Worm (Caenorhabditis elegans): ENCODE results near the gene sur-7.

sur-7 gene

DNA sequence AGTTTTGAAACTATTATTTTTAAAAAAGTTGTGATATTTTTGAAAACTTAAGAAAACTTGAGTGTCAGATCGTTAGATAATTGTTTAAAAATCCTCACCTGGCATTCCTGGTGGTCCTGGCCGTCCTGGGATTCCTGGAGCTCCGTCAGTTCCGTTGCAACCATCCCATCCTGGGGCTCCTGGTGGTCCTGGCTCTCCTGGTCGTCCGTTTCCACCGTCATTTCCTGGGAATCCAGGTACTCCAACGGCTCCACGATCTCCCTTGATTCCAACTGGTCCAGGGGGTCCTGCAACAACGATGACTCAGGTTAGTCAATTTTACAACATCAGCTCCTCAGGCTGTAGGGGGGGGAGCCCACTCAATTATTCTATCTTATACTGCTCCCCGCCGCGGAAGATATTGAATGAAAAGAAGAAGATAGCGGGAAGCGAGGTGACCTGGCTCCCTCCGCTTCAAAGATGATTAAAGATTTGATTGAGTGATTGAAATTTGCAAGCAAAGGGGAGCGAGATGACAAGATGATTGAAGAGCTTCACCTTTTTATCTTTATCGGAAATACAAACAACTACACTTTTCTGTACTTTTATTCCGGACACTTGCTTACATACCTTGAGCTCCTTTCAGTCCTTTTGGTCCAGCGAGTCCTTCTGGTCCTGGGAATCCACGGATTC is 11.4 kb downstream of the sur-7 start:
- TF ChIP-seq ets-7 (tag; optimal IDR thresholded peaks at IDR 0.05) (no peak), aly-1 (tag; optimal IDR thresholded peaks at IDR 0.05) (no peak), hmg-4 (GFP tag; optimal IDR thresholded peaks at IDR 0.05) (no peak), flt-1 (GFP tag; IDR thresholded peaks at IDR 0.05) (no peak), sea-1 (GFP tag; conservative IDR thresholded peaks at IDR 0.05) (no peak), F13C5.2 (tag; optimal IDR thresholded peaks at IDR 0.05) (no peak), tra-4 (tag; optimal IDR thresholded peaks at IDR 0.05) (no peak), hmbx-1 (tag; optimal IDR thresholded peaks at IDR 0.05) (no peak), tbx-37 (GFP tag; conservative IDR thresholded peaks at IDR 0.05) (no peak), ama-1 (optimal IDR thresholded peaks at IDR 0.05) (no peak), pes-1 (GFP tag; IDR thresholded peaks at IDR 0.05) (no peak), ceh-36 (tag; optimal IDR thresholded peaks at IDR 0.05) (no peak), tbx-11 (GFP tag; IDR thresholded peaks at IDR 0.05) (no peak), scrt-1 (GFP tag; IDR thresholded peaks at IDR 0.05) (no peak), ceh-13 (GFP tag; optimal IDR thresholded peaks at IDR 0.05) (no peak), hnd-1 (tag; optimal IDR thresholded peaks at IDR 0.05) (no peak), B0310.2 (tag; optimal IDR thresholded peaks at IDR 0.05) (no peak)

DNA sequence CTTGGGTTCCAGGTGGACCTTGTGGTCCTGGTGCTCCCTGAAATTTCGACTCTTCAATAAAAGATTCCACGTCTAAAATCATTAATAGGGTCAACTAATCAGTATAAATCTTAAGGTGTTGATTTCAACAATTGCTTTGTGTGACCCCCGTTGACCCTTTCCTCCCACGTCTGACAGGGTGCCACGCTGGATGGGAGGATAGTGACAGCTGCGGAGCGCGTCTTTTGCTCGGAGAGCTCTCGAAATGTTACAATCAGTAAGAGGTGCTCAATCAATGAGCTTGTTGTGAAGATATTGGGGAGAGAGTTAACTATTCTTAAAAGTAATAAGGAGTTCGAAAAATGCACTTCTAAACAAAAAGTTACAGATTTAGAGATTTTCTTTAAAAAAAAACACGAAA is 12.0 kb downstream of the sur-7 start:
- TF ChIP-seq tra-4 (tag; optimal IDR thresholded peaks at IDR 0.05), result no peak
- TF ChIP-seq ama-1 (optimal IDR thresholded peaks at IDR 0.05), result no peak
- TF ChIP-seq tbx-37 (GFP tag; conservative IDR thresholded peaks at IDR 0.05), result no peak
- no peak for TF ChIP-seq aly-1 (tag; optimal IDR thresholded peaks at IDR 0.05)
- TF ChIP-seq ceh-13 (GFP tag; optimal IDR thresholded peaks at IDR 0.05), result no peak
- TF ChIP-seq pes-1 (GFP tag; IDR thresholded peaks at IDR 0.05), result no peak
- no peak for TF ChIP-seq tbx-11 (GFP tag; IDR thresholded peaks at IDR 0.05)
- TF ChIP-seq ceh-36 (tag; optimal IDR thresholded peaks at IDR 0.05), result no peak
- TF ChIP-seq B0310.2 (tag; optimal IDR thresholded peaks at IDR 0.05), result no peak
- TF ChIP-seq scrt-1 (GFP tag; IDR thresholded peaks at IDR 0.05), result no peak
- TF ChIP-seq hnd-1 (tag; optimal IDR thresholded peaks at IDR 0.05), result no peak
- TF ChIP-seq ets-7 (tag; optimal IDR thresholded peaks at IDR 0.05), result no peak
- no peak for TF ChIP-seq flt-1 (GFP tag; IDR thresholded peaks at IDR 0.05)
- no peak for TF ChIP-seq F13C5.2 (tag; optimal IDR thresholded peaks at IDR 0.05)
- TF ChIP-seq hmbx-1 (tag; optimal IDR thresholded peaks at IDR 0.05), result no peak
- no peak for TF ChIP-seq hmg-4 (GFP tag; optimal IDR thresholded peaks at IDR 0.05)
- no peak for TF ChIP-seq sea-1 (GFP tag; conservative IDR thresholded peaks at IDR 0.05)

DNA sequence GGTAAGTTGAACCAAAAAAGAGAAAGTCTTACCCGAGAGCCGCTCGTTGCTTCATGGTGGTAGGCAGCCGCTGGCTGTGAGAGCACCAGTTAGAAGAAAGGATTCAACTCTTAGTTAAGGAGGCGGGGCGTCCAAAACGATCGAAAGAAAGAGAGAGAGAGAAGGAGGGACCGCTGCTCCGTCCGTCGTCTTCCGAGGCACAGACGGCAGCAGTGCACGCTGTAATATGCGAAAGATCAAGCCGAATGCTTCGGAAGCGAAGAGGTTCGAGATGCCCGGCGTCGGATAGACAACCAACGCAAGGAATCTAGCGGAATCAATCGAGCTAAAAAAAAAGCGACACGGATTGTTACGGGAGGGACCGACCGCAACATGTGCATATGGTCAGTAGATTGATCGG is 12.9 kb downstream of the sur-7 start, which contains the start of gene let-2:
Gene let-2 (minus strand): TSS at position 68 of the 400 bp plus-strand sequence.
- no peak for TF ChIP-seq hnd-1 (tag; optimal IDR thresholded peaks at IDR 0.05)
- TF ChIP-seq ama-1 (optimal IDR thresholded peaks at IDR 0.05), result no peak
- TF ChIP-seq tbx-11 (GFP tag; IDR thresholded peaks at IDR 0.05), result no peak
- TF ChIP-seq F13C5.2 (tag; optimal IDR thresholded peaks at IDR 0.05), result no peak
- TF ChIP-seq aly-1 (tag; optimal IDR thresholded peaks at IDR 0.05), result no peak
- no peak for TF ChIP-seq tbx-37 (GFP tag; conservative IDR thresholded peaks at IDR 0.05)
- no peak for TF ChIP-seq scrt-1 (GFP tag; IDR thresholded peaks at IDR 0.05)
- no peak for TF ChIP-seq B0310.2 (tag; optimal IDR thresholded peaks at IDR 0.05)
- no peak for TF ChIP-seq ets-7 (tag; optimal IDR thresholded peaks at IDR 0.05)
- no peak for TF ChIP-seq ceh-13 (GFP tag; optimal IDR thresholded peaks at IDR 0.05)
- TF ChIP-seq hmg-4 (GFP tag; optimal IDR thresholded peaks at IDR 0.05), result no peak
- TF ChIP-seq flt-1 (GFP tag; IDR thresholded peaks at IDR 0.05), result no peak
- no peak for TF ChIP-seq hmbx-1 (tag; optimal IDR thresholded peaks at IDR 0.05)
- TF ChIP-seq ceh-36 (tag; optimal IDR thresholded peaks at IDR 0.05), result no peak
- TF ChIP-seq pes-1 (GFP tag; IDR thresholded peaks at IDR 0.05), result no peak
- TF ChIP-seq tra-4 (tag; optimal IDR thresholded peaks at IDR 0.05), result no peak
- TF ChIP-seq sea-1 (GFP tag; conservative IDR thresholded peaks at IDR 0.05), result no peak

DNA sequence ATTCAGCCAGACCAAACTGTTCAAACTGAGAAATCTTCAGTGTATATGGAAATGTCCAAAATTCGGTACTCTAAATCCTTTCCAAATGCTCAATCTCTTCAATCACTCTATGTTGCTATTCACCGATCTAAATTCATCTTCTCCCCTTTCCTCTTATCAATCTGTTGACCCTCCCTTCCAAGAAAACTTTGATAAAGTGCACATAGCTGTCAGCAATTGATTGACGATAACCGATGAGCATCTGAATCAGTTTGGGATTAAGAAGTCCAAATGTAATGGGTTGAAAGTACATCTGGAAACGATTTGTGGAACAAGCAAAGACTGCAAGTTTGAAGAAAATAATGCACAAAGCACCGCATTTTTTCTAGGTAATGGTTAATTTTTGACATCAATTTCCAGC is 13.6 kb downstream of the sur-7 start:
- TF ChIP-seq tra-4 (tag; optimal IDR thresholded peaks at IDR 0.05) (no peak), pes-1 (GFP tag; IDR thresholded peaks at IDR 0.05) (no peak), ceh-13 (GFP tag; optimal IDR thresholded peaks at IDR 0.05) (no peak), ama-1 (optimal IDR thresholded peaks at IDR 0.05) (no peak), tbx-37 (GFP tag; conservative IDR thresholded peaks at IDR 0.05) (no peak), scrt-1 (GFP tag; IDR thresholded peaks at IDR 0.05) (no peak), sea-1 (GFP tag; conservative IDR thresholded peaks at IDR 0.05) (no peak), hmg-4 (GFP tag; optimal IDR thresholded peaks at IDR 0.05) (no peak), hmbx-1 (tag; optimal IDR thresholded peaks at IDR 0.05) (no peak), hnd-1 (tag; optimal IDR thresholded peaks at IDR 0.05) (no peak)

DNA sequence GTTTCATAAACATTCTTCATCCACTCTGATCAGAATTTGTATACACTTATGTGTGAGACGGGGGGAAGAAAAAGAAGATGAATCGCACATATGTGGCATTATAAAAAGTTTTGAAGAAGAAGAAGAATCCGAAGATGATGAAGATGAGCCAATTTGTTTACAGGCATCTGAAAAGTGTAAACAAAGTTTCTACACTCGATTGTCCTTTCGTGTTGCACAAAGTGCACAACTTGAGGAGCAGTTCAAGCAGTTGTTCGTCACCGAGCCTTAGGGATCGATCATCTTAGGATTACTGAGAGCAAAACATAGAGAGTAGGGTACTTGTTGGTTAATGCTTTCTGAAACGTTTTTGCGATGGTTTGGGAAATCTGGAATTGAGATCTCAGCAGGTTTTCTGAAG is 14.7 kb downstream of the sur-7 start:
- TF ChIP-seq scrt-1 (GFP tag; IDR thresholded peaks at IDR 0.05), result no peak
- TF ChIP-seq ceh-36 (tag; optimal IDR thresholded peaks at IDR 0.05), result no peak
- no peak for TF ChIP-seq tra-4 (tag; optimal IDR thresholded peaks at IDR 0.05)
- TF ChIP-seq tbx-37 (GFP tag; conservative IDR thresholded peaks at IDR 0.05), result no peak
- TF ChIP-seq hnd-1 (tag; optimal IDR thresholded peaks at IDR 0.05), result no peak
- no peak for TF ChIP-seq hmg-4 (GFP tag; optimal IDR thresholded peaks at IDR 0.05)
- no peak for TF ChIP-seq flt-1 (GFP tag; IDR thresholded peaks at IDR 0.05)
- no peak for TF ChIP-seq pes-1 (GFP tag; IDR thresholded peaks at IDR 0.05)
- TF ChIP-seq ama-1 (optimal IDR thresholded peaks at IDR 0.05), result no peak
- no peak for TF ChIP-seq F13C5.2 (tag; optimal IDR thresholded peaks at IDR 0.05)
- no peak for TF ChIP-seq hmbx-1 (tag; optimal IDR thresholded peaks at IDR 0.05)
- TF ChIP-seq B0310.2 (tag; optimal IDR thresholded peaks at IDR 0.05), result no peak
- no peak for TF ChIP-seq tbx-11 (GFP tag; IDR thresholded peaks at IDR 0.05)
- no peak for TF ChIP-seq ceh-13 (GFP tag; optimal IDR thresholded peaks at IDR 0.05)
- TF ChIP-seq ets-7 (tag; optimal IDR thresholded peaks at IDR 0.05), result no peak
- TF ChIP-seq sea-1 (GFP tag; conservative IDR thresholded peaks at IDR 0.05), result no peak
- TF ChIP-seq aly-1 (tag; optimal IDR thresholded peaks at IDR 0.05), result no peak

DNA sequence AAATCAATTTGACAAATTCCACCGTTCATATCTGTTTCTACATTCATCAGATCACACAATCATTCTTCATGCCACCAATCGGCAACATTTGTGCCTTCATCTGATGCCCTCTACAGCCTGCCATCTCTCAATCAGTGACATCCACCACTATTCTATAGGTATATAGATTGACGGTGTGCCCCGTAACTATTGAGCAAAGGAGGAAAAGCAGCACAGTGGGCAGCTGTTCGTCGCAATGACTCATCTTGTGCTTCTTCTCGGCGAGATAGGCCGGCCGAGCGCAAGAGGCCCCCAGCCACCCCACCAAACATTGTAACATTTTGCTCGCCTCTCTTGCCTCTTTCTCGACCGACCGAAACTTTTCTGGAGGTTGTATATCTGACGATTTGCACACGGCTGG is 15.7 kb downstream of the sur-7 start:
- TF ChIP-seq tbx-37 (GFP tag; conservative IDR thresholded peaks at IDR 0.05) (no peak), hmbx-1 (tag; optimal IDR thresholded peaks at IDR 0.05) (no peak), tra-4 (tag; optimal IDR thresholded peaks at IDR 0.05) (no peak), hmg-4 (GFP tag; optimal IDR thresholded peaks at IDR 0.05) (peak; percentile 6)

DNA sequence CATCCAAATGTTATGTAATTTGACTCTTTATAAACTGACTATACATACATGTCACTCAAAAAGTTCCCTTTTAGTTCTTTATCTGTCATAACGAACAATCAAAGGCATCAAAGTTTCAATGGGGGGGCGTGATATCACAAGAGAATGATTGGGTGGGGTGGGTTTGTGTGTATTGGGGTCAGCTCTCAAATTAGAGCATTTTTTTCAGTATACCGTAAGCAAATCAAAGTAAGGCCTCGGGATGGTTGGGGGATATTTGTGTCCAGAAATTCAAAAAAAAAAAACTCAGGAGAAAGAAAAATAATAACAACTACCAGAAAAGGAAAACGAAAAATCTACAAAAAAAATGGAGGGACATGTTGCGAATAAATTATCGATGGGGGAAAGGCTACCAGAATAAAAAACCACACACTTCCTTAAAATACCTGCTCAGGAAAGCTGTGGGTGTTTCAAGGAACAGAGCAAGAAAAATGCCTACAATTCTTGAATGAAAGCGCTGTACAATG is 22.1 kb downstream of the sur-7 start, which contains the start of gene F01G12.18:
Gene F01G12.18 (minus strand): TSS at position 51 of the 506 bp plus-strand sequence.
- TF ChIP-seq ets-7 (tag; optimal IDR thresholded peaks at IDR 0.05) (no peak), tbx-37 (GFP tag; conservative IDR thresholded peaks at IDR 0.05) (no peak), sea-1 (GFP tag; conservative IDR thresholded peaks at IDR 0.05) (no peak), ceh-36 (tag; optimal IDR thresholded peaks at IDR 0.05) (no peak), tra-4 (tag; optimal IDR thresholded peaks at IDR 0.05) (no peak), F13C5.2 (tag; optimal IDR thresholded peaks at IDR 0.05) (no peak), ama-1 (optimal IDR thresholded peaks at IDR 0.05) (no peak)
